Fruit fly (Drosophila melanogaster) S2 (cell line): ENCODE measurements around the gene Hsp23.

Source experiments
- CG8478 ChIP-seq: fragments of >200 bp; optimal IDR thresholded peaks from 2 replicates; lab custom pipeline; 2018
- CTCF ChIP-seq, 2 experiments: fragments of >200 bp; optimal IDR thresholded peaks; 2 replicates each; lab custom pipeline; 2018

DNA sequence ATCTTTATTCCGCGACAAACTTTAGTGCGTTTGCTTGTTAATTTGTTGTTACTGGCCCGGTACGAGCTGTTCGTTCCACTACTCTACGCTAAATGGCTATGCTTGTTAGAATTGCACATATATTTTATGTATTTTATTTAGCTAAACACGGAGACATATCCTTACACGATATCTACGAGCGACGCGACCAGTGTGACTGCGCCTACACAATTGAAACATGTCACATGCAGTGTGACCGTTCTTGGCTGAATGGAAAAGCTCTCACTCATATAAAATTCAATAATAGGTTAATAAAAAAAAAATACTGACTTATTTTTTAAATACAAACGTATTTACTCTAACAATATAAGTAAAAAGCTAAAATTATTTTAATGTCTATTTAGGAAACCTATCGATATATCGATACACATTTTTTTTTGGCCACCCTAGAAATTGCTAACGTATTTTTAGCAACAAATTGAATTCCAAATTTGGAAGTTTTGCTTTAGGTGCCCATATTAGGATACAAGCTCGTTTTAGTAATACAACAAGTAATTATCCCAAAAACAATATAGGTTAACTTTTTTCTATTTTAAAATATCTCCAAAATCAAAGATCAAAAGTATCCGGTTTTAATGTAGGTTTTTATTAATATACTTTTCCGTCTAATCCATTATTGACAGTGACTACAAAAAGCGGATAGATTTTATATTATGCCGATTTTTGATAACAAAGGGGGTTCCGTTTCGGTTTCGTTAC, 17.5 kb downstream of the Hsp23 start, which contains the start of gene CG4080:
- TF ChIP-seq CG8478 (lab: Kevin White, UChicago) (no peak), CTCF (optimal IDR thresholded peaks at IDR 0.05; lab: Kevin White, UChicago) (peak in 1 of 2 experiments; percentile 10)
